Worm (Caenorhabditis elegans) whole organism, L3 larva: Measurements from ENCODE around the gene pxl-1.

Experiments used
- ZK546.5 ChIP-seq: sonication (generic microtip); optimal IDR thresholded peaks from 2 replicates; lab custom pipeline; 2017; ENCODE audit warnings: missing biosample characterization, missing genetic modification characterization
- ama-1 ChIP-seq: fragments of 150-350 bp; optimal IDR thresholded peaks from 2 replicates; lab custom pipeline; 2018
- ceh-9 ChIP-seq: sonication (generic microtip); optimal IDR thresholded peaks from 2 replicates; lab custom pipeline; 2018; ENCODE audit warnings: missing biosample characterization, missing genetic modification characterization
- elt-1 ChIP-seq: fragments of 150-350 bp; optimal IDR thresholded peaks from 2 replicates; lab custom pipeline; 2014; ENCODE audit warnings: missing biosample characterization, missing genetic modification characterization
- elt-2 ChIP-seq: sonication (generic microtip); optimal IDR thresholded peaks from 2 replicates; lab custom pipeline; 2016; ENCODE audit warnings: missing genetic modification reagents, mild to moderate bottlenecking, missing genetic modification characterization, missing compliant biosample characterization
- mml-1 ChIP-seq: fragments of 150-350 bp; sonication (generic microtip); optimal IDR thresholded peaks from 3 replicates; lab custom pipeline; 2014; ENCODE audit warnings: missing biosample characterization, missing genetic modification characterization
- nhr-12 ChIP-seq: fragments of 150-350 bp; optimal IDR thresholded peaks from 2 replicates; lab custom pipeline; 2014; ENCODE audit warnings: missing biosample characterization, missing genetic modification characterization
- nhr-43 ChIP-seq: sonication (generic microtip); optimal IDR thresholded peaks from 2 replicates; lab custom pipeline; 2016; ENCODE audit warnings: mild to moderate bottlenecking, missing genetic modification characterization, missing compliant biosample characterization; ENCODE audit not compliant: poor library complexity, severe bottlenecking
- pqm-1 ChIP-seq: fragments of 150-350 bp; optimal IDR thresholded peaks from 2 replicates; lab custom pipeline; 2017; ENCODE audit warnings: missing biosample characterization, missing genetic modification characterization, inconsistent platforms
- unc-39 ChIP-seq: sonication (generic microtip); optimal IDR thresholded peaks from 4 replicates; lab custom pipeline; 2017; ENCODE audit warnings: missing biosample characterization, missing genetic modification characterization
- ztf-4 ChIP-seq: fragments of 150-350 bp; optimal IDR thresholded peaks from 2 replicates; lab custom pipeline; 2014; ENCODE audit warnings: missing biosample characterization, missing genetic modification characterization

Gene pxl-1

ce11 chrIII:5840815-5841573 is 54.8 kb downstream of the pxl-1 start:
- peak; percentile 62 for TF ChIP-seq elt-1 (tag; lab: Kevin White, UChicago)
- TF ChIP-seq unc-39 = no peak
- TF ChIP-seq ama-1 (lab: Kevin White, UChicago) = peak; percentile 50
- TF ChIP-seq, all 47 proteins: peak for 2

- peak; percentile 61 for TF ChIP-seq pqm-1 (tag; lab: Kevin White, UChicago)
- TF ChIP-seq ztf-4 (tag; lab: Kevin White, UChicago) = no peak
- TF ChIP-seq nhr-43 (tag; lab: Kevin White, UChicago) = no peak
- peak; percentile 75 for TF ChIP-seq elt-2
- TF ChIP-seq ceh-9 (tag; lab: Kevin White, UChicago) = no peak
- TF ChIP-seq ZK546.5 (tag; lab: Kevin White, UChicago) = no peak
- TF ChIP-seq mml-1 = no peak
- no peak for TF ChIP-seq nhr-12
Measured at ce11 chrIII:5840277-5840676, 55.5 kb downstream of the pxl-1 start.
